Fruit fly (Drosophila melanogaster) whole organism: ENCODE data around the gene CG43295.

Experiments used
- Dll ChIP-seq: fragments of >200 bp; optimal IDR thresholded peaks from 2 replicates; lab custom pipeline; 2017
- pan ChIP-seq: fragments of >200 bp; optimal IDR thresholded peaks from 2 replicates; lab custom pipeline; 2017
- psq ChIP-seq: fragments of >200 bp; optimal IDR thresholded peaks from 2 replicates; lab custom pipeline; 2017
- usp ChIP-seq: fragments of >200 bp; optimal IDR thresholded peaks from 2 replicates; lab custom pipeline; 2017; ENCODE audit warnings: missing biosample characterization, missing genetic modification characterization, mixed read lengths

dm6 chr3L:16147325-16147724 is 41.7 kb downstream of the CG43295 start:
- no peak for TF ChIP-seq pan (lab: Kevin White, UChicago)
- no peak for TF ChIP-seq usp (GFP tag; lab: Kevin White, UChicago)
- no peak for TF ChIP-seq Dll (lab: Kevin White, UChicago)
- no peak for TF ChIP-seq psq (lab: Kevin White, UChicago)
